Fruit fly (Drosophila melanogaster) whole organism, prepupa: ENCODE data around the gene CG9522.

ENCODE experiments used
- Blimp-1 ChIP-seq: fragments of 200-800 bp; sonication (Bioruptor generic); optimal IDR thresholded peaks from 3 replicates; lab custom pipeline; 2017; ENCODE audit warnings: missing biosample characterization, missing genetic modification characterization, mild to moderate bottlenecking, moderate library complexity, missing genetic modification reagents
- CG10669 ChIP-seq: fragments of 200-800 bp; sonication (Bioruptor generic); optimal IDR thresholded peaks from 3 replicates; lab custom pipeline; 2018; ENCODE audit warnings: missing biosample characterization, mild to moderate bottlenecking, missing genetic modification characterization, moderate library complexity
- CG11294 ChIP-seq: fragments of 200-800 bp; sonication (Bioruptor generic); IDR thresholded peaks from 2 replicates; pipeline ENCODE4 v1.3.6; 2022; ENCODE audit warnings: missing biosample characterization, missing genetic modification characterization
- CG11762 ChIP-seq: fragments of 200-800 bp; sonication (Bioruptor generic); optimal IDR thresholded peaks from 3 replicates; lab custom pipeline; 2016; ENCODE audit warnings: missing biosample characterization, missing genetic modification characterization; ENCODE audit not compliant: insufficient read depth
- CG11902 ChIP-seq: fragments of 200-800 bp; sonication (Bioruptor generic); optimal IDR thresholded peaks from 3 replicates; lab custom pipeline; 2016; ENCODE audit warnings: missing biosample characterization, missing genetic modification characterization
- CG15336 ChIP-seq: fragments of 200-800 bp; sonication (Bioruptor generic); IDR thresholded peaks from 2 replicates; pipeline ENCODE4 v1.3.6; 2022; ENCODE audit warnings: missing biosample characterization, missing genetic modification characterization
- CG16779 ChIP-seq: fragments of 200-800 bp; sonication (Bioruptor generic); optimal IDR thresholded peaks from 3 replicates; lab custom pipeline; 2017; ENCODE audit warnings: missing biosample characterization, mild to moderate bottlenecking, missing genetic modification characterization
- CG3032 ChIP-seq: fragments of 200-800 bp; optimal IDR thresholded peaks from 2 replicates; lab custom pipeline; 2019; ENCODE audit warnings: missing biosample characterization, mild to moderate bottlenecking, missing genetic modification characterization, moderate library complexity
- CG32006 ChIP-seq: fragments of 200-800 bp; sonication (Bioruptor generic); optimal IDR thresholded peaks from 3 replicates; lab custom pipeline; 2017; ENCODE audit warnings: missing biosample characterization, mild to moderate bottlenecking, missing genetic modification characterization
- CG34406 ChIP-seq: fragments of 200-800 bp; sonication (Bioruptor generic); optimal IDR thresholded peaks from 3 replicates; lab custom pipeline; 2016; ENCODE audit warnings: missing biosample characterization, missing genetic modification characterization
- CG3919 ChIP-seq: fragments of 200-800 bp; sonication (Bioruptor generic); optimal IDR thresholded peaks from 3 replicates; lab custom pipeline; 2016; ENCODE audit warnings: missing biosample characterization, missing genetic modification characterization
- CG4318 ChIP-seq: fragments of 200-800 bp; sonication (Bioruptor generic); optimal IDR thresholded peaks from 3 replicates; lab custom pipeline; 2017; ENCODE audit warnings: missing biosample characterization, mild to moderate bottlenecking, missing genetic modification characterization
- CG6163 ChIP-seq: fragments of 200-800 bp; sonication (Bioruptor generic); IDR thresholded peaks from 3 replicates; pipeline ENCODE4 v1.3.6; 2022; ENCODE audit warnings: missing biosample characterization, missing genetic modification characterization
- CG6276 ChIP-seq: fragments of 200-800 bp; sonication (Bioruptor generic); optimal IDR thresholded peaks from 2 replicates; lab custom pipeline; 2017; ENCODE audit warnings: missing biosample characterization, mild to moderate bottlenecking, missing genetic modification characterization
- CG6792 ChIP-seq: fragments of 200-800 bp; sonication (Bioruptor generic); optimal IDR thresholded peaks from 3 replicates; lab custom pipeline; 2016; ENCODE audit warnings: missing biosample characterization, missing genetic modification characterization
- CG6808 ChIP-seq: fragments of 200-800 bp; sonication (Bioruptor generic); optimal IDR thresholded peaks from 3 replicates; lab custom pipeline; 2017; ENCODE audit warnings: missing biosample characterization, missing genetic modification characterization, mild to moderate bottlenecking, moderate library complexity, missing genetic modification reagents
- CG6854 ChIP-seq: fragments of 200-800 bp; sonication (Bioruptor generic); optimal IDR thresholded peaks from 2 replicates; lab custom pipeline; 2017; ENCODE audit warnings: missing biosample characterization, mild to moderate bottlenecking, missing genetic modification characterization
- CG7368 ChIP-seq: fragments of 200-800 bp; sonication (Bioruptor generic); optimal IDR thresholded peaks from 3 replicates; lab custom pipeline; 2016; ENCODE audit warnings: missing biosample characterization, missing genetic modification characterization
- CG8119 ChIP-seq: fragments of 200-800 bp; sonication (Bioruptor generic); IDR thresholded peaks from 3 replicates; pipeline ENCODE4 v1.3.6; 2022; ENCODE audit warnings: missing biosample characterization, missing genetic modification characterization
- CG8319 ChIP-seq: fragments of 200-800 bp; sonication (Bioruptor generic); optimal IDR thresholded peaks from 3 replicates; lab custom pipeline; 2016; ENCODE audit warnings: missing biosample characterization, missing genetic modification characterization
- CG8632 ChIP-seq: fragments of 200-800 bp; sonication (Bioruptor generic); optimal IDR thresholded peaks from 3 replicates; lab custom pipeline; 2016; ENCODE audit warnings: missing biosample characterization, missing genetic modification characterization
- CG9139 ChIP-seq: fragments of 200-800 bp; sonication (Bioruptor generic); optimal IDR thresholded peaks from 3 replicates; lab custom pipeline; 2017; ENCODE audit warnings: missing biosample characterization, mild to moderate bottlenecking, missing genetic modification characterization
- Eip75B ChIP-seq: fragments of 200-800 bp; sonication (Bioruptor generic); optimal IDR thresholded peaks from 3 replicates; lab custom pipeline; 2016; ENCODE audit warnings: missing biosample characterization, missing genetic modification characterization
- Eip78C ChIP-seq: fragments of 200-800 bp; sonication (Bioruptor generic); peaks from one replicate; lab custom pipeline; 2016; ENCODE audit warnings: missing biosample characterization, missing genetic modification characterization
- Ets21C ChIP-seq: fragments of 200-800 bp; sonication (Bioruptor generic); optimal IDR thresholded peaks from 3 replicates; lab custom pipeline; 2016; ENCODE audit warnings: missing biosample characterization, missing genetic modification characterization
- Ets96B ChIP-seq: fragments of 200-800 bp; optimal IDR thresholded peaks from 2 replicates; lab custom pipeline; 2019; ENCODE audit warnings: missing biosample characterization, mild to moderate bottlenecking, missing genetic modification characterization, moderate library complexity
- Gug ChIP-seq: fragments of 200-800 bp; sonication (Bioruptor generic); IDR thresholded peaks from 2 replicates; pipeline ENCODE4 v1.3.6; 2022; ENCODE audit warnings: missing biosample characterization, missing genetic modification characterization
- Hr39 ChIP-seq: fragments of 200-800 bp; sonication (Bioruptor generic); optimal IDR thresholded peaks from 2 replicates; lab custom pipeline; 2016; ENCODE audit warnings: missing biosample characterization, missing genetic modification characterization
- Hr4 ChIP-seq: fragments of 200-800 bp; sonication (Bioruptor generic); optimal IDR thresholded peaks from 3 replicates; lab custom pipeline; 2016; ENCODE audit warnings: missing biosample characterization, missing genetic modification characterization
- Met ChIP-seq: fragments of 200-800 bp; sonication (Bioruptor generic); optimal IDR thresholded peaks from 3 replicates; lab custom pipeline; 2016; ENCODE audit warnings: missing biosample characterization, missing genetic modification characterization
- OdsH ChIP-seq: fragments of 200-800 bp; sonication (Bioruptor generic); optimal IDR thresholded peaks from 3 replicates; lab custom pipeline; 2016; ENCODE audit warnings: missing biosample characterization, missing genetic modification characterization
- Smox ChIP-seq: fragments of 200-800 bp; sonication (Bioruptor generic); optimal IDR thresholded peaks from 3 replicates; lab custom pipeline; 2016; ENCODE audit warnings: missing biosample characterization, missing genetic modification characterization
- Sox102F ChIP-seq: fragments of 200-800 bp; sonication (Bioruptor generic); optimal IDR thresholded peaks from 2 replicates; lab custom pipeline; 2016; ENCODE audit warnings: missing biosample characterization, mild to moderate bottlenecking, missing genetic modification characterization
- Sox14 ChIP-seq: fragments of 200-800 bp; sonication (Bioruptor generic); optimal IDR thresholded peaks from 3 replicates; lab custom pipeline; 2016; ENCODE audit warnings: missing biosample characterization, missing genetic modification characterization
- Sox15 ChIP-seq: fragments of 200-800 bp; sonication (Bioruptor generic); optimal IDR thresholded peaks from 3 replicates; lab custom pipeline; 2016; ENCODE audit warnings: missing biosample characterization, missing genetic modification characterization
- achi ChIP-seq: fragments of 200-800 bp; sonication (Bioruptor generic); optimal IDR thresholded peaks from 3 replicates; lab custom pipeline; 2016; ENCODE audit warnings: missing biosample characterization, missing genetic modification characterization
- acj6 ChIP-seq: fragments of 200-800 bp; sonication (Bioruptor generic); optimal IDR thresholded peaks from 3 replicates; lab custom pipeline; 2016; ENCODE audit warnings: missing biosample characterization, missing genetic modification characterization
- cyc ChIP-seq: fragments of 200-800 bp; sonication (Bioruptor generic); optimal IDR thresholded peaks from 3 replicates; lab custom pipeline; 2016; ENCODE audit warnings: missing biosample characterization, missing genetic modification characterization
- dac ChIP-seq: fragments of 200-800 bp; sonication (Bioruptor generic); optimal IDR thresholded peaks from 2 replicates; lab custom pipeline; 2017; ENCODE audit warnings: missing biosample characterization, mild to moderate bottlenecking, missing genetic modification characterization
- dsx ChIP-seq: fragments of 200-800 bp; optimal IDR thresholded peaks from 3 replicates; lab custom pipeline; 2019; ENCODE audit warnings: missing biosample characterization, mild to moderate bottlenecking, missing genetic modification characterization, moderate library complexity; ENCODE audit not compliant: poor library complexity, severe bottlenecking
- eg ChIP-seq: fragments of 200-800 bp; sonication (Bioruptor generic); IDR thresholded peaks from 3 replicates; pipeline ENCODE4 v1.3.6; 2022; ENCODE audit warnings: missing biosample characterization, missing genetic modification characterization
- esn ChIP-seq: fragments of 200-800 bp; sonication (Bioruptor generic); optimal IDR thresholded peaks from 2 replicates; lab custom pipeline; 2016; ENCODE audit warnings: missing biosample characterization, mild to moderate bottlenecking, missing genetic modification characterization, moderate library complexity
- fd59A ChIP-seq: fragments of 200-800 bp; sonication (Bioruptor generic); optimal IDR thresholded peaks from 2 replicates; lab custom pipeline; 2017; ENCODE audit warnings: missing biosample characterization, mild to moderate bottlenecking, missing genetic modification characterization, missing genetic modification reagents
- fkh ChIP-seq: fragments of 200-800 bp; sonication (Bioruptor generic); optimal IDR thresholded peaks from 3 replicates; lab custom pipeline; 2017; ENCODE audit warnings: missing biosample characterization, mild to moderate bottlenecking, missing genetic modification characterization, moderate library complexity
- lz ChIP-seq: fragments of 200-800 bp; sonication (Bioruptor generic); optimal IDR thresholded peaks from 3 replicates; lab custom pipeline; 2016; ENCODE audit warnings: missing biosample characterization, missing genetic modification characterization
- net ChIP-seq: fragments of 200-800 bp; sonication (Bioruptor generic); optimal IDR thresholded peaks from 3 replicates; lab custom pipeline; 2016; ENCODE audit warnings: missing biosample characterization, missing genetic modification characterization
- pdm3 ChIP-seq: fragments of 200-800 bp; sonication (Bioruptor generic); optimal IDR thresholded peaks from 3 replicates; lab custom pipeline; 2016; ENCODE audit warnings: missing biosample characterization, missing genetic modification characterization
- salr ChIP-seq, 2 experiments: fragments of 200-800 bp; sonication (Bioruptor generic); optimal IDR thresholded peaks; 3 replicates each; lab custom pipeline; 2016 to 2018; ENCODE audit warnings: missing biosample characterization in 2 of 2, missing genetic modification characterization in 2 of 2, mild to moderate bottlenecking in 1 of 2
- spab ChIP-seq: fragments of 200-800 bp; sonication (Bioruptor generic); optimal IDR thresholded peaks from 2 replicates; lab custom pipeline; 2017; ENCODE audit warnings: missing biosample characterization, mild to moderate bottlenecking, missing genetic modification characterization, missing genetic modification reagents
- ss ChIP-seq, 2 experiments: fragments of 200-800 bp; sonication (Bioruptor generic); optimal IDR thresholded peaks; 2 replicates in 1 of 2; 3 replicates in 1 of 2; lab custom pipeline; 2017 to 2018; ENCODE audit warnings: mild to moderate bottlenecking in 2 of 2, missing biosample characterization in 2 of 2, missing genetic modification characterization in 2 of 2, moderate library complexity in 1 of 2
- svp ChIP-seq: fragments of 200-800 bp; sonication (Bioruptor generic); peaks from one replicate; lab custom pipeline; 2016; ENCODE audit warnings: missing biosample characterization, missing genetic modification characterization
- topi ChIP-seq: fragments of 200-800 bp; sonication (Bioruptor generic); optimal IDR thresholded peaks from 3 replicates; lab custom pipeline; 2016; ENCODE audit warnings: missing biosample characterization, missing genetic modification characterization
- vri ChIP-seq: fragments of 200-800 bp; sonication (Bioruptor generic); optimal IDR thresholded peaks from 3 replicates; lab custom pipeline; 2016; ENCODE audit warnings: missing biosample characterization, mild to moderate bottlenecking, missing genetic modification characterization

CG9522 gene

DNA sequence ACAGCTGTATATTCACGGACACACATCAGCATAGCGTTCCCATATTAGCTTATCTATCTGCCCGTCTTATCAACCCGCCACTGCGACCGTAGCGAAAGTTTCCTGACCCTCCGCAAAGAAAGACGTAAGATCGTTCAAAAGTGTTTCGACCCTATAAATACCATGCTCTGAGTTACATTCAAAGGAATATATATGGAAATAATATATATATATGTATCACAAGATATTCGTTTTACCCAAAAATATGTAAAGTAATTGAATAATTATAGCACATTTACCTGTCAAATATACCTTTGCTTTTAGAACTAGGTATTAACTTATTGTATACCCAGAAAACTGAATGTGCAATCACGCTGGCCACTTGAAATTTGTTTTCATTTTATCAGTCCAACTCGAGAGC lies 38.2 kb downstream of the CG9522 start:
- TF ChIP-seq CG11902 (GFP tag; lab: Kevin White, UChicago), result no peak
- no peak for TF ChIP-seq CG9139 (GFP tag; lab: Kevin White, UChicago)
- peak; percentile 13 for TF ChIP-seq achi
- no peak for TF ChIP-seq Hr4
- no peak for TF ChIP-seq fkh (GFP tag; lab: Kevin White, UChicago)
- no peak for TF ChIP-seq dac
- no peak for TF ChIP-seq CG6163 (GFP tag; lab: Robert Waterston, UW)
- TF ChIP-seq ss (GFP tag; optimal IDR thresholded peaks at IDR 0.05; lab: Kevin White, UChicago), result no peak
- no peak for TF ChIP-seq CG6276 (GFP tag; lab: Kevin White, UChicago)
- TF ChIP-seq CG8119 (GFP tag; lab: Robert Waterston, UW), result no peak
- TF ChIP-seq Sox14, result no peak
- peak; percentile 31 for TF ChIP-seq CG8632
- TF ChIP-seq CG3032 (tag; lab: Kevin White, UChicago), result no peak
- TF ChIP-seq vri (GFP tag; lab: Kevin White, UChicago), result peak; percentile 3
- TF ChIP-seq Met (GFP tag; lab: Kevin White, UChicago), result peak; percentile 11
- peak; percentile 12 for TF ChIP-seq Sox102F (GFP tag; lab: Kevin White, UChicago)
- no peak for TF ChIP-seq CG11294 (GFP tag; lab: Robert Waterston, UW)
- TF ChIP-seq CG11762 (GFP tag; lab: Kevin White, UChicago), result no peak
- TF ChIP-seq Gug (GFP tag; lab: Robert Waterston, UW), result 0 out of 2 replicates have a peak, but pooled peaks have one; percentile 26
- no peak for TF ChIP-seq fd59A (GFP tag; lab: Kevin White, UChicago)
- TF ChIP-seq CG3919 (GFP tag; lab: Kevin White, UChicago), result peak; percentile 19
- peak; percentile 15 for TF ChIP-seq cyc (GFP tag; lab: Kevin White, UChicago)
- no peak for TF ChIP-seq CG7368 (GFP tag; lab: Kevin White, UChicago)
- TF ChIP-seq CG10669 (GFP tag; lab: Kevin White, UChicago), result no peak
- no peak for TF ChIP-seq Ets21C (GFP tag; lab: Kevin White, UChicago)
- no peak for TF ChIP-seq net (GFP tag; lab: Kevin White, UChicago)
- no peak for TF ChIP-seq Eip75B (GFP tag; lab: Kevin White, UChicago)
- TF ChIP-seq acj6 (GFP tag; lab: Kevin White, UChicago), result peak; percentile 28
- no peak for TF ChIP-seq CG15336
- no peak for TF ChIP-seq Hr39
- peak; percentile 12 for TF ChIP-seq Ets96B (tag; lab: Kevin White, UChicago)
- TF ChIP-seq CG32006 (GFP tag; lab: Kevin White, UChicago), result peak; percentile 29
- TF ChIP-seq CG8319, result no peak
- peak; percentile 2 for TF ChIP-seq topi
- TF ChIP-seq salr (GFP tag; optimal IDR thresholded peaks at IDR 0.05; lab: Kevin White, UChicago), result no peak
- TF ChIP-seq eg (GFP tag; lab: Robert Waterston, UW), result no peak
- TF ChIP-seq lz, result peak; percentile 17
- no peak for TF ChIP-seq CG4318 (GFP tag; lab: Kevin White, UChicago)
- no peak for TF ChIP-seq Blimp-1 (GFP tag; lab: Kevin White, UChicago)
- peak; percentile 17 for TF ChIP-seq CG6792
- TF ChIP-seq esn, result peak; percentile 40
- peak; percentile 75 for TF ChIP-seq svp
- peak; percentile 17 for TF ChIP-seq OdsH (GFP tag; lab: Kevin White, UChicago)
- peak; percentile 42 for TF ChIP-seq CG34406 (GFP tag; lab: Kevin White, UChicago)
- TF ChIP-seq dsx (GFP tag; lab: Kevin White, UChicago), result no peak
- TF ChIP-seq CG16779 (tag; lab: Kevin White, UChicago), result no peak
- no peak for TF ChIP-seq pdm3 (GFP tag; lab: Kevin White, UChicago)
- peak; percentile 47 for TF ChIP-seq Eip78C (GFP tag; lab: Kevin White, UChicago)
- no peak for TF ChIP-seq CG6854 (GFP tag; lab: Kevin White, UChicago)
- TF ChIP-seq CG6808, result no peak
- TF ChIP-seq Sox15 (GFP tag; lab: Kevin White, UChicago), result no peak
- TF ChIP-seq Smox (GFP tag; lab: Kevin White, UChicago), result peak; percentile 20
- no peak for TF ChIP-seq spab (GFP tag; lab: Kevin White, UChicago)
- TF ChIP-seq, all 60 proteins: peak for 20
